Fruit fly (Drosophila melanogaster): Measurements from ENCODE around the gene CG13284.

- no peak for TF ChIP-seq h (optimal IDR thresholded peaks at IDR 0.05)
- TF ChIP-seq ttk (optimal IDR thresholded peaks at IDR 0.05) = no peak
- TF ChIP-seq psq (optimal IDR thresholded peaks at IDR 0.05) = no peak
- TF ChIP-seq Sin3A (optimal IDR thresholded peaks at IDR 0.05) = no peak
- no peak for TF ChIP-seq insv (optimal IDR thresholded peaks at IDR 0.05)
Measured at dm6 chr2L:16848670-16849069, at the start of gene CG13284.

All from Kc167 (cell line).